Fruit fly (Drosophila melanogaster) whole organism, pupa: Measurements from ENCODE around the gene MsR1.

Source experiments
- CG10348 ChIP-seq: fragments of 200-800 bp; sonication (Bioruptor generic); IDR thresholded peaks from 2 replicates; pipeline ENCODE4 v1.3.6; 2022; ENCODE audit warnings: missing biosample characterization, missing genetic modification characterization
- CG17806 ChIP-seq: fragments of 200-800 bp; sonication (Bioruptor generic); optimal IDR thresholded peaks from 2 replicates; lab custom pipeline; 2018; ENCODE audit warnings: missing biosample characterization, mild to moderate bottlenecking, missing genetic modification characterization, moderate library complexity
- CG32121 ChIP-seq: fragments of 200-800 bp; sonication (Bioruptor generic); IDR thresholded peaks from 2 replicates; pipeline ENCODE4 v1.3.6; 2022; ENCODE audit warnings: missing biosample characterization, missing genetic modification characterization
- CG34367 ChIP-seq: fragments of 200-800 bp; sonication (Bioruptor generic); optimal IDR thresholded peaks from 2 replicates; lab custom pipeline; 2018; ENCODE audit warnings: missing biosample characterization, mild to moderate bottlenecking, missing genetic modification characterization
- CG4496 ChIP-seq: fragments of 200-800 bp; sonication (Bioruptor generic); IDR thresholded peaks from 3 replicates; pipeline ENCODE4 v1.3.6; 2022; ENCODE audit warnings: missing biosample characterization, missing genetic modification characterization
- D1 ChIP-seq: fragments of 200-800 bp; sonication (Bioruptor generic); optimal IDR thresholded peaks from 2 replicates; lab custom pipeline; 2018; ENCODE audit warnings: missing biosample characterization, mild to moderate bottlenecking, missing genetic modification characterization, moderate library complexity
- EcR ChIP-seq: fragments of 200-800 bp; sonication (Bioruptor generic); optimal IDR thresholded peaks from 3 replicates; lab custom pipeline; 2019; ENCODE audit warnings: missing biosample characterization, missing genetic modification characterization, mild to moderate bottlenecking, moderate library complexity, missing genetic modification reagents
- Snoo ChIP-seq: fragments of 200-800 bp; sonication (Bioruptor generic); optimal IDR thresholded peaks from 3 replicates; lab custom pipeline; 2017; ENCODE audit warnings: missing biosample characterization, mild to moderate bottlenecking, missing genetic modification characterization, inconsistent platforms

DNA sequence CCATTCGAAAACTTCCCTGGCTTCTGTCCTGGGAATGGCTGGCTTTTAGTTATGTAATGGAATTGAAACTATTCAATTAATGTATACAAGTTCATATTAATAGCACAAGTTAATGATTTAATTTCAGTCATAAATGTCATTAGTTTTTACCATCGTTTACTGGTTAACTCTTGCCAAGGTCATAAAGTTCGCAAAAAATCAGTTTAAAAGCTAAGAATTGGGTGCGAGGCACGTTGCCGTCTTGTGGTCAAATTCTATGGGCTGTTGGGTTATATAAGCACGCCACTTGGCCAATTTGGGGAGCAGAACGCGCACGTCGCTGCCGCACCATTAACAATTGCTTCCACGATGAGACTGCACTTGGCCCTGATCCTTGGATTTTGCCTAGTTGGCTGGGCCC is 46.2 kb upstream of the MsR1 start, which contains the start of gene yellow-g2:
- TF ChIP-seq CG17806 (tag; lab: Kevin White, UChicago) (no peak), CG4496 (GFP tag; lab: Robert Waterston, UW) (no peak), D1 (no peak), CG32121 (GFP tag; lab: Robert Waterston, UW) (no peak), CG34367 (tag; lab: Kevin White, UChicago) (no peak), EcR (GFP tag; lab: Kevin White, UChicago) (no peak), CG10348 (no peak), Snoo (no peak)
